Worm (Caenorhabditis elegans): ENCODE data around the gene F39G3.2.

ce11 chrV:4788823-4789222 is 51.2 kb downstream of the F39G3.2 start, which contains the start of gene R02F11.10:
- TF ChIP-seq lsy-2 (tag; optimal IDR thresholded peaks at IDR 0.05) (no peak), nhr-28 (tag; optimal IDR thresholded peaks at IDR 0.05) (no peak), nhr-2 (tag; optimal IDR thresholded peaks at IDR 0.05) (no peak), elt-1 (tag; optimal IDR thresholded peaks at IDR 0.05; ENCODE audit: borderline replicate concordance, insufficient read depth) (no peak), nhr-237 (tag; optimal IDR thresholded peaks at IDR 0.05) (no peak), mep-1 (tag; optimal IDR thresholded peaks at IDR 0.05) (no peak), hlh-1 (tag; optimal IDR thresholded peaks at IDR 0.05) (no peak), unc-39 (tag; optimal IDR thresholded peaks at IDR 0.05) (no peak), pha-4 (tag; optimal IDR thresholded peaks at IDR 0.05) (no peak)
